Fruit fly (Drosophila melanogaster) Kc167 (cell line): ENCODE results near the gene CG43163.

ENCODE experiments used
- insv ChIP-seq: fragments of >200 bp; optimal IDR thresholded peaks from 3 replicates; lab custom pipeline; 2018; ENCODE audit warnings: missing external identifiers
- psq ChIP-seq: fragments of >200 bp; optimal IDR thresholded peaks from 2 replicates; lab custom pipeline; 2017; ENCODE audit warnings: missing external identifiers
- ttk ChIP-seq: sonication (Bioruptor generic); optimal IDR thresholded peaks from 2 replicates; lab custom pipeline; 2017; ENCODE audit warnings: missing external identifiers

dm6 chr3L:8452986-8453385, 54.0 kb downstream of the CG43163 start:
- TF ChIP-seq psq (no peak), ttk (lab: Kevin White, UChicago) (no peak), insv (lab: Kevin White, UChicago) (no peak)
